Fruit fly (Drosophila melanogaster): ENCODE measurements around the gene gogo.

DNA sequence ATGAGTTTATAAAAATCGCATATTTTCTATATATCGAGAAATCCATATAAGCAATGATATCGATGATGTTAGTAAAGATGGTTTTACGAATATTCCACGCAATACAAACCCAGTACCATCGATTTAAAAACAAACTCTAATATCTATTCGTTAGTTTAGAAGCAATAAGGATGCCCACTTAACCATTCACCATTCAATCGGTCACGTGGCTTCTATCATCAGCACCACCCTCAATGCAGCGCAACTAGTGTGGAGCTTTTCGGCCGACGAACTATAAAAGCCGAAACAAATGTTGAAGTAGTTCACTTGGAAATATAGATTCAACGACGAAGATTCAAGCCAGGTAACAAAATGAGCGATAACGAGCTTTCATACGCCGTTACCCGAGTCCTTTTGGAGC, 63.6 kb downstream of the gogo start, which contains the start of gene CG13813:
- TF ChIP-seq CG32006 (GFP tag; optimal IDR thresholded peaks at IDR 0.05), result no peak
- TF ChIP-seq Eip78C (GFP tag), result no peak
- no peak for TF ChIP-seq Lpt (GFP tag; optimal IDR thresholded peaks at IDR 0.05)
